Worm (Caenorhabditis elegans): ENCODE results near the gene R07G3.8.

The R07G3.8 gene

ce11 chrII:7663704-7664660 lies 43.7 kb upstream of the R07G3.8 start, which contains the start of the genes F18A1.7 and rpa-1 (continued):
- TF ChIP-seq madf-8 (GFP tag; conservative IDR thresholded peaks at IDR 0.05): peak; percentile 94
- no peak for TF ChIP-seq nfyb-1 (GFP tag; IDR thresholded peaks at IDR 0.05)
- no peak for TF ChIP-seq F22D6.2 (tag; optimal IDR thresholded peaks at IDR 0.05)
- TF ChIP-seq mel-28 (tag; optimal IDR thresholded peaks at IDR 0.05; ENCODE audit: borderline replicate concordance): no peak
- TF ChIP-seq chd-7 (tag; optimal IDR thresholded peaks at IDR 0.05): no peak
- TF ChIP-seq madf-6 (GFP tag; IDR thresholded peaks at IDR 0.05): peak; percentile 98
- no peak for TF ChIP-seq akir-1 (GFP tag; optimal IDR thresholded peaks at IDR 0.05)
- TF ChIP-seq B0336.3 (GFP tag; IDR thresholded peaks at IDR 0.05): peak; percentile 71
- no peak for TF ChIP-seq Y67H2A.10 (GFP tag; conservative IDR thresholded peaks at IDR 0.05)
- TF ChIP-seq nhr-80 (tag; optimal IDR thresholded peaks at IDR 0.05): no peak
- TF ChIP-seq ceh-58 (GFP tag; IDR thresholded peaks at IDR 0.05): no peak
- no peak for TF ChIP-seq C06A6.2 (GFP tag; conservative IDR thresholded peaks at IDR 0.05)
- no peak for TF ChIP-seq ets-4 (GFP tag; optimal IDR thresholded peaks at IDR 0.05)
- TF ChIP-seq C17E4.6 (GFP tag; IDR thresholded peaks at IDR 0.05): no peak
- TF ChIP-seq rpc-1 (optimal IDR thresholded peaks at IDR 0.05): no peak
- no peak for TF ChIP-seq rpc-1 (tag; optimal IDR thresholded peaks at IDR 0.05)
- no peak for TF ChIP-seq egl-18 (GFP tag; IDR thresholded peaks at IDR 0.05)
- peak; percentile 95 for TF ChIP-seq xnd-1 (tag; optimal IDR thresholded peaks at IDR 0.05)
- TF ChIP-seq nhr-90 (tag; optimal IDR thresholded peaks at IDR 0.05): no peak
- no peak for TF ChIP-seq hlh-12 (tag; optimal IDR thresholded peaks at IDR 0.05)
- TF ChIP-seq ZK185.1 (tag; optimal IDR thresholded peaks at IDR 0.05; ENCODE audit: poor library complexity, severe bottlenecking): no peak
- no peak for TF ChIP-seq F57C9.4 (tag; optimal IDR thresholded peaks at IDR 0.05)
- TF ChIP-seq F33H1.4 (GFP tag; IDR thresholded peaks at IDR 0.05): peak; percentile 97
- no peak for TF ChIP-seq lir-1 (GFP tag; conservative IDR thresholded peaks at IDR 0.05)
- TF ChIP-seq bed-1 (GFP tag; IDR thresholded peaks at IDR 0.05): no peak
- TF ChIP-seq attf-5 (GFP tag; optimal IDR thresholded peaks at IDR 0.05): no peak
- TF ChIP-seq hmg-1.2 (GFP tag; IDR thresholded peaks at IDR 0.05): peak; percentile 57; the same call in 1 of the 2 replicates
- no peak for TF ChIP-seq K11D2.4 (GFP tag; IDR thresholded peaks at IDR 0.05)
- no peak for TF ChIP-seq lsy-27 (tag; optimal IDR thresholded peaks at IDR 0.05; ENCODE audit: borderline replicate concordance, insufficient read depth)
- peak; percentile 33 for TF ChIP-seq tbp1 (GFP tag; optimal IDR thresholded peaks at IDR 0.05)
- peak; percentile 5 for TF ChIP-seq snpc-4 (GFP tag; optimal IDR thresholded peaks at IDR 0.05)
- TF ChIP-seq snpc-4 (tag; optimal IDR thresholded peaks at IDR 0.05): peak in 1 of 4 experiments; percentile 41
- no peak for TF ChIP-seq lin-26 (GFP tag; IDR thresholded peaks at IDR 0.05)
- no peak for TF ChIP-seq madf-10 (tag; optimal IDR thresholded peaks at IDR 0.05)
- TF ChIP-seq sea-2 (GFP tag; IDR thresholded peaks at IDR 0.05): no peak
- TF ChIP-seq egl-44 (GFP tag; IDR thresholded peaks at IDR 0.05): no peak
- TF ChIP-seq hmg-20 (GFP tag; IDR thresholded peaks at IDR 0.05): no peak
- TF ChIP-seq ama-1 (optimal IDR thresholded peaks at IDR 0.05): no peak
- TF ChIP-seq ama-1 (GFP tag; optimal IDR thresholded peaks at IDR 0.05): no peak
- no peak for TF ChIP-seq ztf-26 (tag; optimal IDR thresholded peaks at IDR 0.05)
- no peak for TF ChIP-seq K12H6.12 (tag; optimal IDR thresholded peaks at IDR 0.05)
- no peak for TF ChIP-seq aptf-2 (GFP tag; conservative IDR thresholded peaks at IDR 0.05)
- peak; percentile 58 for TF ChIP-seq B0019.2 (GFP tag; conservative IDR thresholded peaks at IDR 0.05)
- no peak for TF ChIP-seq sptf-2 (GFP tag; optimal IDR thresholded peaks at IDR 0.05)
- TF ChIP-seq ztf-28 (GFP tag; IDR thresholded peaks at IDR 0.05): no peak
- no peak for TF ChIP-seq him-1 (tag; optimal IDR thresholded peaks at IDR 0.05)
- peak; percentile 97 for TF ChIP-seq efl-1 (GFP tag; optimal IDR thresholded peaks at IDR 0.05)
- no peak for TF ChIP-seq ztf-3 (GFP tag; optimal IDR thresholded peaks at IDR 0.05)
- no peak for TF ChIP-seq attf-3 (GFP tag; conservative IDR thresholded peaks at IDR 0.05)

Data from whole organism, young adult.